Fruit fly (Drosophila melanogaster): ENCODE measurements around the gene kto.

kto gene

dm6 chr3L:19793438-19793998, 42.9 kb upstream of the kto start, which contains the start of the genes CG42637, Gyc76C and SREBP (continued):
- TF ChIP-seq CG9609 (GFP tag; optimal IDR thresholded peaks at IDR 0.05): no peak
- TF ChIP-seq sug (tag; optimal IDR thresholded peaks at IDR 0.05): peak; percentile 34
- TF ChIP-seq gro (GFP tag; optimal IDR thresholded peaks at IDR 0.05): peak; percentile 19
- TF ChIP-seq Vsx1 (GFP tag; optimal IDR thresholded peaks at IDR 0.05): no peak
- TF ChIP-seq ranshi (GFP tag; IDR thresholded peaks at IDR 0.05): peak; percentile 46; the same call in 1 of the 2 replicates
- TF ChIP-seq CG12744 (GFP tag; optimal IDR thresholded peaks at IDR 0.05): no peak
- TF ChIP-seq sens (GFP tag): no peak
- peak; percentile 98 for TF ChIP-seq CG8359 (GFP tag; optimal IDR thresholded peaks at IDR 0.05; ENCODE audit: borderline replicate concordance)
- no peak for TF ChIP-seq CHES-1-like (GFP tag; optimal IDR thresholded peaks at IDR 0.05)
- no peak for TF ChIP-seq CG17359 (tag; optimal IDR thresholded peaks at IDR 0.05)
- TF ChIP-seq nerfin-2 (GFP tag; IDR thresholded peaks at IDR 0.05; ENCODE audit: partially characterized antibody): no peak
- TF ChIP-seq CG42726 (GFP tag; IDR thresholded peaks at IDR 0.05; ENCODE audit: partially characterized antibody): peak; percentile 75
- peak; percentile 69 for TF ChIP-seq Opbp (GFP tag; IDR thresholded peaks at IDR 0.05; ENCODE audit: partially characterized antibody)
- TF ChIP-seq psq (GFP tag; optimal IDR thresholded peaks at IDR 0.05): no peak
- TF ChIP-seq CG15011 (GFP tag; optimal IDR thresholded peaks at IDR 0.05): peak; percentile 45
- TF ChIP-seq CG11723 (GFP tag; optimal IDR thresholded peaks at IDR 0.05): no peak
- TF ChIP-seq yki (optimal IDR thresholded peaks at IDR 0.05): no peak
- TF ChIP-seq Dip2 (GFP tag; IDR thresholded peaks at IDR 0.05): no peak
- peak; percentile 7 for TF ChIP-seq Meics (GFP tag; optimal IDR thresholded peaks at IDR 0.05)
- no peak for TF ChIP-seq CG2199 (GFP tag; IDR thresholded peaks at IDR 0.05)
- no peak for TF ChIP-seq jigr1 (GFP tag; IDR thresholded peaks at IDR 0.05)
- no peak for TF ChIP-seq Elba2 (GFP tag; optimal IDR thresholded peaks at IDR 0.05)
- no peak for TF ChIP-seq vfl (GFP tag; optimal IDR thresholded peaks at IDR 0.05)
- TF ChIP-seq fd102C (GFP tag; optimal IDR thresholded peaks at IDR 0.05): no peak
- TF ChIP-seq CG4730 (GFP tag; IDR thresholded peaks at IDR 0.05): no peak
- no peak for TF ChIP-seq CG12236 (GFP tag; optimal IDR thresholded peaks at IDR 0.05)
- no peak for TF ChIP-seq CG18011 (GFP tag; optimal IDR thresholded peaks at IDR 0.05)
- TF ChIP-seq CG12391 (tag; optimal IDR thresholded peaks at IDR 0.05): peak; percentile 40
- no peak for TF ChIP-seq CG5953 (GFP tag; IDR thresholded peaks at IDR 0.05)
- no peak for TF ChIP-seq cwo (GFP tag; optimal IDR thresholded peaks at IDR 0.05)
- TF ChIP-seq Gug (GFP tag; IDR thresholded peaks at IDR 0.05): no peak
- TF ChIP-seq jumu (GFP tag; optimal IDR thresholded peaks at IDR 0.05): no peak
- TF ChIP-seq otp (GFP tag; IDR thresholded peaks at IDR 0.05): no peak
- peak; percentile 56 for TF ChIP-seq CG17186 (GFP tag; optimal IDR thresholded peaks at IDR 0.05)
- no peak; the same call in 2 of the 3 replicates for TF ChIP-seq CG16813 (GFP tag; IDR thresholded peaks at IDR 0.05; ENCODE audit: partially characterized antibody)
- no peak for TF ChIP-seq NFAT (GFP tag; IDR thresholded peaks at IDR 0.05)
- TF ChIP-seq Ets97D (GFP tag; optimal IDR thresholded peaks at IDR 0.05): peak; percentile 85
- TF ChIP-seq H2.0 (GFP tag; IDR thresholded peaks at IDR 0.05): no peak
- TF ChIP-seq CG10321 (GFP tag; IDR thresholded peaks at IDR 0.05): 0 out of 2 replicates have a peak, but pooled peaks have one; percentile 28
- peak; percentile 57 for TF ChIP-seq Bgb (GFP tag; IDR thresholded peaks at IDR 0.05; ENCODE audit: partially characterized antibody)
- no peak; the same call in 2 of the 3 replicates for TF ChIP-seq so (GFP tag; IDR thresholded peaks at IDR 0.05)
- peak; percentile 47 for TF ChIP-seq unc-4 (GFP tag; IDR thresholded peaks at IDR 0.05; ENCODE audit: partially characterized antibody)
- no peak for TF ChIP-seq CG7963 (GFP tag; IDR thresholded peaks at IDR 0.05; ENCODE audit: partially characterized antibody)
- no peak for TF ChIP-seq h (optimal IDR thresholded peaks at IDR 0.05)
- no peak for TF ChIP-seq wdn (GFP tag; IDR thresholded peaks at IDR 0.05)
- TF ChIP-seq CG7357 (GFP tag; IDR thresholded peaks at IDR 0.05): no peak
- no peak for TF ChIP-seq tap (tag; optimal IDR thresholded peaks at IDR 0.05)
- TF ChIP-seq hth (optimal IDR thresholded peaks at IDR 0.05): no peak
- TF ChIP-seq sisA (GFP tag; IDR thresholded peaks at IDR 0.05): no peak
- peak; percentile 9; the same call in 1 of the 2 replicates for TF ChIP-seq Drgx (GFP tag; IDR thresholded peaks at IDR 0.05)
- peak; percentile 66 for TF ChIP-seq CG1603 (tag; optimal IDR thresholded peaks at IDR 0.05)
- no peak for TF ChIP-seq dmrt99B (tag; optimal IDR thresholded peaks at IDR 0.05)

All from whole organism, embryonic.